Fruit fly (Drosophila melanogaster) Kc167 (cell line): ENCODE results near the gene Rbp.

Experiments
- Sin3A ChIP-seq: fragments of >200 bp; optimal IDR thresholded peaks from 2 replicates; lab custom pipeline; 2018; ENCODE audit warnings: missing external identifiers
- h ChIP-seq: fragments of >200 bp; optimal IDR thresholded peaks from 3 replicates; lab custom pipeline; 2018; ENCODE audit warnings: missing external identifiers
- psq ChIP-seq: fragments of >200 bp; optimal IDR thresholded peaks from 2 replicates; lab custom pipeline; 2017; ENCODE audit warnings: missing external identifiers
- ttk ChIP-seq: sonication (Bioruptor generic); optimal IDR thresholded peaks from 2 replicates; lab custom pipeline; 2017; ENCODE audit warnings: missing external identifiers

- TF ChIP-seq psq (lab: Kevin White, UChicago) (no peak), Sin3A (lab: Kevin White, UChicago) (no peak), ttk (lab: Kevin White, UChicago) (no peak), h (lab: Kevin White, UChicago) (no peak)
Observed at dm6 chr3R:15363608-15364007, 10.8 kb upstream of the Rbp start, which contains the start of gene CG6171.
